Fruit fly (Drosophila melanogaster): ENCODE measurements around the gene HP4.

HP4 gene

DNA sequence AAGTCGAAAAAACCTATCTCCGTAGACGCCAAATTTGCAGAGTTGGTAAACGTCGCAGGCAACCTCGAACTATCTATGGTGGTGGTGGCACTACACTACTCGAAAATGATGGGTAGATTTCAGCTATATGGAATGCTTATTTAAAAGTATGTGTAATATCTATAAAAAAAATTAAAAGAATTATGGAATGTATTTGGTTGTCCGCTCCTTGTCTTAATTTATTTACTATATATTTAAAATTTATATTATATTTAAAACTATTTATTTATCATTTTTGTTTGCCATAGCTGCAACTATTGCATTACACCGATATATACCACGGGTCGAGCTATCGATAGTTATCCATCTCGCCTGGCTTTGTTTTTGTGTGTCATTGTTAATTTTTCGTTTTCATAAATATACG is at the start of gene HP4, which contains the start of gene CG8209 (continued):
- TF ChIP-seq CG6813 (GFP tag; optimal IDR thresholded peaks at IDR 0.05), result peak; percentile 63
- TF ChIP-seq HmgZ (tag; optimal IDR thresholded peaks at IDR 0.05), result peak; percentile 78
- TF ChIP-seq CG4328 (GFP tag; optimal IDR thresholded peaks at IDR 0.05), result peak; percentile 74
- TF ChIP-seq CG10431 (GFP tag; optimal IDR thresholded peaks at IDR 0.05), result peak; percentile 60
- TF ChIP-seq Adf1 (GFP tag; IDR thresholded peaks at IDR 0.05), result peak; percentile 61
- TF ChIP-seq org-1 (GFP tag; optimal IDR thresholded peaks at IDR 0.05), result no peak
- TF ChIP-seq CG3995 (GFP tag; optimal IDR thresholded peaks at IDR 0.05), result peak; percentile 29
- no peak for TF ChIP-seq prd (optimal IDR thresholded peaks at IDR 0.05)
- TF ChIP-seq prd (GFP tag; IDR thresholded peaks at IDR 0.05), result peak; percentile 91
- TF ChIP-seq nom (GFP tag; optimal IDR thresholded peaks at IDR 0.05), result peak; percentile 65
- TF ChIP-seq Kr (GFP tag; optimal IDR thresholded peaks at IDR 0.05), result no peak
- no peak for TF ChIP-seq CG16779 (GFP tag; IDR thresholded peaks at IDR 0.05)
- TF ChIP-seq CG1603 (tag; optimal IDR thresholded peaks at IDR 0.05), result peak; percentile 22
- peak; percentile 71 for TF ChIP-seq CG4404 (GFP tag; IDR thresholded peaks at IDR 0.05)
- peak; percentile 59 for TF ChIP-seq salm (tag; optimal IDR thresholded peaks at IDR 0.05)
- TF ChIP-seq Six4 (GFP tag; optimal IDR thresholded peaks at IDR 0.05), result peak; percentile 63
- peak; percentile 92 for TF ChIP-seq CG2712 (tag; optimal IDR thresholded peaks at IDR 0.05)
- no peak for TF ChIP-seq Hr39 (optimal IDR thresholded peaks at IDR 0.05)
- peak; percentile 61; the same call in 1 of the 2 replicates for TF ChIP-seq Taf1 (GFP tag; IDR thresholded peaks at IDR 0.05)
- TF ChIP-seq Dfd (GFP tag; optimal IDR thresholded peaks at IDR 0.05), result no peak
- peak; percentile 98 for TF ChIP-seq CG13287 (GFP tag; IDR thresholded peaks at IDR 0.05; ENCODE audit: partially characterized antibody)
- TF ChIP-seq zen (tag; optimal IDR thresholded peaks at IDR 0.05), result peak; percentile 58
- no peak for TF ChIP-seq Doc2 (GFP tag; IDR thresholded peaks at IDR 0.05)
- peak; percentile 92 for TF ChIP-seq sob (GFP tag; IDR thresholded peaks at IDR 0.05)
- TF ChIP-seq Oli (tag; optimal IDR thresholded peaks at IDR 0.05), result peak; percentile 72
- peak; percentile 48; the same call in 1 of the 3 replicates for TF ChIP-seq CG11093 (GFP tag; IDR thresholded peaks at IDR 0.05)
- peak; percentile 54 for TF ChIP-seq emc (GFP tag; optimal IDR thresholded peaks at IDR 0.05)
- peak; percentile 88 for TF ChIP-seq phol (tag; optimal IDR thresholded peaks at IDR 0.05)
- TF ChIP-seq eyg (GFP tag; optimal IDR thresholded peaks at IDR 0.05), result peak; percentile 31
- TF ChIP-seq lilli (GFP tag; optimal IDR thresholded peaks at IDR 0.05), result peak; percentile 79
- TF ChIP-seq CG3847 (GFP tag; IDR thresholded peaks at IDR 0.05), result peak; percentile 86
- TF ChIP-seq Nf-YB (GFP tag; optimal IDR thresholded peaks at IDR 0.05), result peak; percentile 63
- TF ChIP-seq CG14050 (GFP tag; IDR thresholded peaks at IDR 0.05), result peak; percentile 62; the same call in 2 of the 3 replicates
- peak; percentile 26 for TF ChIP-seq CG1529 (GFP tag; optimal IDR thresholded peaks at IDR 0.05)
- TF ChIP-seq CG9817 (tag; optimal IDR thresholded peaks at IDR 0.05), result peak; percentile 77
- peak; percentile 57 for TF ChIP-seq Side (GFP tag; optimal IDR thresholded peaks at IDR 0.05)
- peak; percentile 88 for TF ChIP-seq zfh1 (GFP tag; IDR thresholded peaks at IDR 0.05)
- TF ChIP-seq CG5953 (GFP tag; IDR thresholded peaks at IDR 0.05), result peak; percentile 47; the same call in 1 of the 2 replicates
- peak; percentile 88 for TF ChIP-seq sens (GFP tag)
- TF ChIP-seq CG12942 (GFP tag; optimal IDR thresholded peaks at IDR 0.05), result peak; percentile 73
- TF ChIP-seq kah (GFP tag; optimal IDR thresholded peaks at IDR 0.05), result peak; percentile 57
- peak; percentile 84 for TF ChIP-seq CG4424 (GFP tag; optimal IDR thresholded peaks at IDR 0.05)
- no peak for TF ChIP-seq gfzf (GFP tag; optimal IDR thresholded peaks at IDR 0.05)
- peak; percentile 89 for TF ChIP-seq CG17328 (GFP tag; IDR thresholded peaks at IDR 0.05)
- TF ChIP-seq zfh2 (GFP tag; optimal IDR thresholded peaks at IDR 0.05), result peak; percentile 76
- TF ChIP-seq dimm (GFP tag; IDR thresholded peaks at IDR 0.05), result no peak; the same call in 1 of the 2 replicates
- peak; percentile 51 for TF ChIP-seq CG12769 (tag; optimal IDR thresholded peaks at IDR 0.05)
- peak; percentile 22 for TF ChIP-seq MTF-1 (GFP tag; optimal IDR thresholded peaks at IDR 0.05; ENCODE audit: borderline replicate concordance)
- TF ChIP-seq Med (GFP tag), result peak; percentile 92
- TF ChIP-seq pros (GFP tag; optimal IDR thresholded peaks at IDR 0.05), result no peak
- TF ChIP-seq pnt (GFP tag; optimal IDR thresholded peaks at IDR 0.05), result peak; percentile 38
- TF ChIP-seq ssp (GFP tag; IDR thresholded peaks at IDR 0.05), result peak; percentile 78

Measured in whole organism, embryonic.